Worm (Caenorhabditis elegans): ENCODE measurements around the gene B0507.5.

- TF ChIP-seq lin-13 (tag; optimal IDR thresholded peaks at IDR 0.05): no peak
- TF ChIP-seq nhr-2 (tag; optimal IDR thresholded peaks at IDR 0.05): no peak
- TF ChIP-seq unc-62 (GFP tag; optimal IDR thresholded peaks at IDR 0.05): no peak
- no peak for TF ChIP-seq elt-3 (tag; optimal IDR thresholded peaks at IDR 0.05)
These were observed 1.2 kb downstream of the B0507.5 start, which contains the start of gene B0507.4 for ce11 chrV:8754670-8755069.
